Worm (Caenorhabditis elegans) whole organism, L2 larva: ENCODE results near the gene mpk-1.

Experiments used
- C34F6.9 ChIP-seq: fragments of 150-350 bp; optimal IDR thresholded peaks from 2 replicates; lab custom pipeline; 2014; ENCODE audit warnings: missing biosample characterization, missing genetic modification characterization
- F13H6.1 ChIP-seq: sonication (generic microtip); optimal IDR thresholded peaks from 2 replicates; lab custom pipeline; 2016; ENCODE audit warnings: missing genetic modification characterization, missing compliant biosample characterization
- R02D3.7 ChIP-seq: fragments of 150-350 bp; optimal IDR thresholded peaks from 2 replicates; lab custom pipeline; 2014; ENCODE audit warnings: missing biosample characterization, missing genetic modification characterization
- Y55F3AM.14 ChIP-seq: fragments of 200-800 bp; sonication (Bioruptor generic); optimal IDR thresholded peaks from 2 replicates; lab custom pipeline; 2018; ENCODE audit warnings: mild to moderate bottlenecking, missing genetic modification characterization, missing compliant biosample characterization
- ZK546.5 ChIP-seq: sonication (generic microtip); optimal IDR thresholded peaks from 2 replicates; lab custom pipeline; 2017; ENCODE audit warnings: missing biosample characterization, missing genetic modification characterization
- alr-1 ChIP-seq: fragments of 150-350 bp; optimal IDR thresholded peaks from 2 replicates; lab custom pipeline; 2014; ENCODE audit warnings: missing biosample characterization, missing genetic modification characterization
- aly-2 ChIP-seq: fragments of 150-350 bp; optimal IDR thresholded peaks from 2 replicates; lab custom pipeline; 2014; ENCODE audit warnings: missing biosample characterization, missing genetic modification characterization
- ama-1 ChIP-seq: fragments of 150-350 bp; optimal IDR thresholded peaks from 2 replicates; lab custom pipeline; 2018; ENCODE audit warnings: inconsistent platforms
- blmp-1 ChIP-seq: sonication (generic microtip); optimal IDR thresholded peaks from 2 replicates; lab custom pipeline; 2017; ENCODE audit warnings: missing genetic modification characterization, mild to moderate bottlenecking, missing compliant biosample characterization, antibody characterized with exemption, moderate library complexity; ENCODE audit not compliant: insufficient read depth
- ceh-16 ChIP-seq: fragments of 150-350 bp; optimal IDR thresholded peaks from 2 replicates; lab custom pipeline; 2014; ENCODE audit warnings: missing biosample characterization, missing genetic modification characterization
- ceh-82 ChIP-seq: fragments of 150-350 bp; optimal IDR thresholded peaks from 2 replicates; lab custom pipeline; 2014; ENCODE audit warnings: missing biosample characterization, missing genetic modification characterization
- crh-2 ChIP-seq: sonication (generic microtip); optimal IDR thresholded peaks from 2 replicates; lab custom pipeline; 2017; ENCODE audit warnings: missing biosample characterization, missing genetic modification characterization
- dmd-4 ChIP-seq: sonication (generic microtip); optimal IDR thresholded peaks from 2 replicates; lab custom pipeline; 2017; ENCODE audit warnings: missing biosample characterization, missing genetic modification characterization
- egl-27 ChIP-seq: sonication (generic microtip); optimal IDR thresholded peaks from 3 replicates; lab custom pipeline; 2017; ENCODE audit warnings: missing biosample characterization, missing genetic modification reagents, missing genetic modification characterization
- elt-1 ChIP-seq: fragments of 150-350 bp; optimal IDR thresholded peaks from 2 replicates; lab custom pipeline; 2014; ENCODE audit warnings: missing biosample characterization, missing genetic modification characterization
- elt-3 ChIP-seq: sonication (generic microtip); optimal IDR thresholded peaks from 2 replicates; lab custom pipeline; 2017; ENCODE audit warnings: missing biosample characterization, missing genetic modification characterization
- fos-1 ChIP-seq: fragments of 150-350 bp; optimal IDR thresholded peaks from 2 replicates; lab custom pipeline; 2014; ENCODE audit warnings: missing biosample characterization, missing genetic modification characterization
- gmeb-1 ChIP-seq: fragments of 150-350 bp; optimal IDR thresholded peaks from 2 replicates; lab custom pipeline; 2014; ENCODE audit warnings: missing biosample characterization, missing genetic modification characterization
- lin-11 ChIP-seq: fragments of 150-350 bp; sonication (generic microtip); optimal IDR thresholded peaks from 2 replicates; lab custom pipeline; 2014; ENCODE audit warnings: missing biosample characterization, missing genetic modification characterization, inconsistent platforms, mixed read lengths
- lin-13 ChIP-seq: fragments of 150-350 bp; optimal IDR thresholded peaks from 2 replicates; lab custom pipeline; 2014; ENCODE audit warnings: missing biosample characterization, missing genetic modification reagents, missing genetic modification characterization
- lin-39 ChIP-seq: fragments of 150-350 bp; optimal IDR thresholded peaks from 2 replicates; lab custom pipeline; 2014; ENCODE audit warnings: missing biosample characterization, missing genetic modification reagents, missing genetic modification characterization
- lsy-2 ChIP-seq, 2 experiments: fragments of 150-350 bp in 1 of 2; sonication (generic microtip) in 1 of 2; optimal IDR thresholded peaks; 2 replicates each; lab custom pipeline; 2014 to 2017; ENCODE audit warnings: missing biosample characterization in 2 of 2, missing genetic modification characterization in 2 of 2
- mab-5 ChIP-seq: fragments of 150-350 bp; optimal IDR thresholded peaks from 2 replicates; lab custom pipeline; 2014; ENCODE audit warnings: missing biosample characterization, missing genetic modification characterization
- mbf-1 ChIP-seq: sonication (generic microtip); optimal IDR thresholded peaks from 2 replicates; lab custom pipeline; 2017; ENCODE audit warnings: missing biosample characterization, missing genetic modification characterization
- mdl-1 ChIP-seq, 2 experiments: fragments of 150-350 bp in 1 of 2; sonication (generic microtip) in 1 of 2; optimal IDR thresholded peaks; 2 replicates each; lab custom pipeline; 2017; ENCODE audit warnings: missing biosample characterization in 2 of 2, missing genetic modification characterization in 2 of 2
- nhr-10 ChIP-seq: sonication (generic microtip); optimal IDR thresholded peaks from 2 replicates; lab custom pipeline; 2017; ENCODE audit warnings: missing biosample characterization, missing genetic modification characterization
- nhr-11 ChIP-seq: fragments of 150-350 bp; optimal IDR thresholded peaks from 2 replicates; lab custom pipeline; 2014; ENCODE audit warnings: missing biosample characterization, missing genetic modification characterization
- nhr-12 ChIP-seq: fragments of 150-350 bp; optimal IDR thresholded peaks from 2 replicates; lab custom pipeline; 2014; ENCODE audit warnings: missing biosample characterization, missing genetic modification characterization
- nhr-129 ChIP-seq: fragments of 150-350 bp; optimal IDR thresholded peaks from 2 replicates; lab custom pipeline; 2014; ENCODE audit warnings: missing biosample characterization, missing genetic modification characterization
- nhr-21 ChIP-seq: fragments of 150-350 bp; optimal IDR thresholded peaks from 2 replicates; lab custom pipeline; 2014; ENCODE audit warnings: missing biosample characterization, missing genetic modification characterization
- nhr-23 ChIP-seq: fragments of 150-350 bp; optimal IDR thresholded peaks from 2 replicates; lab custom pipeline; 2014; ENCODE audit warnings: missing biosample characterization, missing genetic modification reagents, missing genetic modification characterization
- nhr-237 ChIP-seq: fragments of 150-350 bp; optimal IDR thresholded peaks from 2 replicates; lab custom pipeline; 2014; ENCODE audit warnings: missing biosample characterization, missing genetic modification characterization
- nhr-25 ChIP-seq: fragments of 150-350 bp; sonication (generic microtip); optimal IDR thresholded peaks from 3 replicates; lab custom pipeline; 2014; ENCODE audit warnings: missing biosample characterization, missing genetic modification characterization
- nhr-6 ChIP-seq: fragments of 150-350 bp; optimal IDR thresholded peaks from 2 replicates; lab custom pipeline; 2014; ENCODE audit warnings: missing biosample characterization, missing genetic modification characterization
- nhr-77 ChIP-seq: fragments of 150-350 bp; optimal IDR thresholded peaks from 2 replicates; lab custom pipeline; 2014; ENCODE audit warnings: missing biosample characterization, missing genetic modification characterization
- peb-1 ChIP-seq: fragments of 150-350 bp; optimal IDR thresholded peaks from 2 replicates; lab custom pipeline; 2014; ENCODE audit warnings: missing biosample characterization, missing genetic modification characterization
- sem-4 ChIP-seq: fragments of 150-350 bp; optimal IDR thresholded peaks from 2 replicates; lab custom pipeline; 2014; ENCODE audit warnings: missing biosample characterization, missing genetic modification reagents, missing genetic modification characterization
- skn-1 ChIP-seq: sonication (generic microtip); optimal IDR thresholded peaks from 2 replicates; lab custom pipeline; 2017; ENCODE audit warnings: missing biosample characterization, missing genetic modification characterization
- sma-3 ChIP-seq: sonication (generic microtip); optimal IDR thresholded peaks from 2 replicates; lab custom pipeline; 2016; ENCODE audit warnings: missing genetic modification reagents, missing genetic modification characterization, missing compliant biosample characterization
- sma-9 ChIP-seq, 2 experiments: fragments of 150-350 bp in 1 of 2; sonication (generic microtip) in 1 of 2; optimal IDR thresholded peaks; 2 replicates each; lab custom pipeline; 2014 to 2016; ENCODE audit warnings: missing genetic modification characterization in 2 of 2, mild to moderate bottlenecking in 1 of 2, missing biosample characterization in 1 of 2, missing compliant biosample characterization in 1 of 2, missing genetic modification reagents in 1 of 2, moderate library complexity in 1 of 2
- snpc-4 ChIP-seq: fragments of 150-350 bp; optimal IDR thresholded peaks from 2 replicates; lab custom pipeline; 2014; ENCODE audit warnings: missing biosample characterization, missing genetic modification characterization
- unc-39 ChIP-seq: fragments of 150-350 bp; optimal IDR thresholded peaks from 2 replicates; lab custom pipeline; 2014; ENCODE audit warnings: missing biosample characterization, missing genetic modification characterization
- unc-55 ChIP-seq: fragments of 150-350 bp; sonication (generic microtip); optimal IDR thresholded peaks from 3 replicates; lab custom pipeline; 2014; ENCODE audit warnings: missing biosample characterization, missing genetic modification reagents, missing genetic modification characterization
- unc-62 ChIP-seq: fragments of 150-350 bp; optimal IDR thresholded peaks from 2 replicates; lab custom pipeline; 2014; ENCODE audit warnings: missing biosample characterization, missing genetic modification reagents, missing genetic modification characterization
- zag-1 ChIP-seq: fragments of 150-350 bp; optimal IDR thresholded peaks from 2 replicates; lab custom pipeline; 2014; ENCODE audit warnings: missing biosample characterization, missing genetic modification characterization
- ztf-1 ChIP-seq: fragments of 200-800 bp; sonication (Bioruptor generic); conservative IDR thresholded peaks from 2 replicates; pipeline ENCODE4 v1.3.6; 2022; ENCODE audit warnings: missing genetic modification characterization, missing compliant biosample characterization
- ztf-11 ChIP-seq: sonication (generic microtip); optimal IDR thresholded peaks from 2 replicates; lab custom pipeline; 2017; ENCODE audit warnings: missing biosample characterization, missing genetic modification characterization
- ztf-4 ChIP-seq: fragments of 150-350 bp; optimal IDR thresholded peaks from 2 replicates; lab custom pipeline; 2014; ENCODE audit warnings: missing biosample characterization, missing genetic modification characterization

The mpk-1 gene

ce11 chrIII:4269220-4269935 is 41.5 kb upstream of the mpk-1 start, which contains the start of the genes sftb-1 and R10E4.1:
Gene sftb-1 (minus strand): TSS chrIII:4269270.
Gene R10E4.1 (plus strand): TSS chrIII:4269743.
- TF ChIP-seq nhr-77 (tag; lab: Kevin White, UChicago) (no peak), ZK546.5 (tag; lab: Kevin White, UChicago) (no peak), unc-39 (tag; lab: Kevin White, UChicago) (no peak), nhr-23 (tag; lab: Kevin White, UChicago) (no peak), ceh-82 (tag; lab: Kevin White, UChicago) (no peak), egl-27 (tag; lab: Kevin White, UChicago) (no peak), lin-39 (tag; lab: Kevin White, UChicago) (no peak), nhr-21 (peak; percentile 49), elt-1 (tag; lab: Kevin White, UChicago) (no peak), zag-1 (tag; lab: Kevin White, UChicago) (no peak), elt-3 (tag; lab: Kevin White, UChicago) (no peak), nhr-237 (tag; lab: Kevin White, UChicago) (no peak), ztf-1 (no peak), sma-9 (GFP tag; optimal IDR thresholded peaks at IDR 0.05; lab: Kevin White, UChicago) (peak; percentile 83), sma-9 (tag; optimal IDR thresholded peaks at IDR 0.05; lab: Kevin White, UChicago) (no peak), nhr-6 (tag; lab: Kevin White, UChicago) (no peak), lin-11 (tag; lab: Kevin White, UChicago) (peak; percentile 19), mdl-1 (tag; optimal IDR thresholded peaks at IDR 0.05; lab: Kevin White, UChicago) (no peak), nhr-129 (tag; lab: Kevin White, UChicago) (peak; percentile 42), nhr-10 (tag; lab: Kevin White, UChicago) (no peak), sem-4 (tag; lab: Kevin White, UChicago) (peak; percentile 25), sma-3 (GFP tag; lab: Kevin White, UChicago) (peak; percentile 66), mab-5 (tag; lab: Kevin White, UChicago) (peak; percentile 34), peb-1 (tag; lab: Kevin White, UChicago) (no peak), nhr-25 (tag; lab: Kevin White, UChicago) (peak; percentile 75), unc-55 (GFP tag; lab: Kevin White, UChicago) (peak; percentile 82), F13H6.1 (peak; percentile 69), nhr-11 (no peak), ztf-4 (tag; lab: Kevin White, UChicago) (no peak), ztf-11 (no peak), dmd-4 (tag; lab: Kevin White, UChicago) (no peak), aly-2 (tag; lab: Kevin White, UChicago) (no peak), unc-62 (no peak), ceh-16 (no peak), fos-1 (peak; percentile 48), lsy-2 (tag; optimal IDR thresholded peaks at IDR 0.05; lab: Kevin White, UChicago) (peak; percentile 77 to 89), gmeb-1 (tag; lab: Kevin White, UChicago) (peak; percentile 84), lin-13 (GFP tag; lab: Kevin White, UChicago) (peak; percentile 42), skn-1 (tag; lab: Kevin White, UChicago) (no peak), Y55F3AM.14 (GFP tag; lab: Kevin White, UChicago) (no peak), crh-2 (peak; percentile 78), blmp-1 (tag; lab: Kevin White, UChicago) (no peak), C34F6.9 (tag; lab: Kevin White, UChicago) (peak; percentile 78), mbf-1 (tag; lab: Kevin White, UChicago) (no peak), alr-1 (tag; lab: Kevin White, UChicago) (no peak), R02D3.7 (tag; lab: Kevin White, UChicago) (no peak), ama-1 (lab: Kevin White, UChicago) (peak; percentile 32), nhr-12 (no peak), snpc-4 (tag; lab: Kevin White, UChicago) (no peak)
